Worm (Caenorhabditis elegans) whole organism, L4 larva: ENCODE measurements around the gene F28C1.1.

Experiments
- F10B5.3 ChIP-seq: sonication (generic microtip); optimal IDR thresholded peaks from 2 replicates; lab custom pipeline; 2016; ENCODE audit warnings: mild to moderate bottlenecking, missing genetic modification characterization, missing compliant biosample characterization
- F44E2.7 ChIP-seq: fragments of 200-800 bp; sonication (Bioruptor generic); IDR thresholded peaks from 2 replicates; pipeline ENCODE4 v2.1.2; 2022; ENCODE audit warnings: missing genetic modification characterization, missing compliant biosample characterization
- R02D3.7 ChIP-seq: fragments of 150-350 bp; sonication (generic microtip); optimal IDR thresholded peaks from 3 replicates; lab custom pipeline; 2014; ENCODE audit warnings: missing biosample characterization, missing genetic modification characterization
- T26A8.4 ChIP-seq: fragments of 200-800 bp; sonication (Bioruptor generic); IDR thresholded peaks from 2 replicates; pipeline ENCODE4 v1.3.6; 2022; ENCODE audit warnings: missing genetic modification characterization, missing compliant biosample characterization
- Y48G9A.11 ChIP-seq: fragments of 200-800 bp; sonication (Bioruptor generic); IDR thresholded peaks from 2 replicates; pipeline ENCODE4 v1.3.6; 2022; ENCODE audit warnings: missing genetic modification reagents, missing genetic modification characterization, missing compliant biosample characterization
- aha-1 ChIP-seq: fragments of 150-350 bp; peaks from one replicate; lab custom pipeline; 2014; ENCODE audit warnings: missing biosample characterization, missing genetic modification characterization
- arid-1 ChIP-seq: fragments of 200-800 bp; sonication (Bioruptor generic); conservative IDR thresholded peaks from 2 replicates; pipeline ENCODE4 v1.3.6; 2022; ENCODE audit warnings: missing genetic modification reagents, missing genetic modification characterization, missing compliant biosample characterization
- attf-4 ChIP-seq: sonication (generic microtip); optimal IDR thresholded peaks from 3 replicates; lab custom pipeline; 2017; ENCODE audit warnings: missing biosample characterization, missing genetic modification characterization
- ceh-28 ChIP-seq: fragments of 150-350 bp; optimal IDR thresholded peaks from 2 replicates; lab custom pipeline; 2014; ENCODE audit warnings: missing biosample characterization, missing genetic modification reagents, missing genetic modification characterization
- ceh-32 ChIP-seq: sonication (generic microtip); optimal IDR thresholded peaks from 2 replicates; lab custom pipeline; 2016; ENCODE audit warnings: mild to moderate bottlenecking, missing genetic modification characterization, missing compliant biosample characterization; ENCODE audit not compliant: poor library complexity
- ceh-62 ChIP-seq: sonication (generic microtip); optimal IDR thresholded peaks from 2 replicates; lab custom pipeline; 2017; ENCODE audit warnings: missing biosample characterization, missing genetic modification characterization
- ceh-82 ChIP-seq: sonication (generic microtip); optimal IDR thresholded peaks from 2 replicates; lab custom pipeline; 2017; ENCODE audit warnings: missing biosample characterization, missing genetic modification characterization
- cey-2 ChIP-seq: sonication (generic microtip); optimal IDR thresholded peaks from 3 replicates; lab custom pipeline; 2017; ENCODE audit warnings: missing genetic modification characterization, mild to moderate bottlenecking, missing compliant biosample characterization, antibody characterized with exemption, borderline replicate concordance; ENCODE audit not compliant: insufficient read depth
- ctbp-1 ChIP-seq: fragments of 200-800 bp; sonication (Bioruptor generic); IDR thresholded peaks from 2 replicates; pipeline ENCODE4 v1.3.6; 2022; ENCODE audit warnings: missing genetic modification reagents, missing genetic modification characterization, missing compliant biosample characterization
- daf-16 ChIP-seq, 3 experiments: sonication (generic microtip); optimal IDR thresholded peaks; 2 replicates each; lab custom pipeline; 2016 to 2017; ENCODE audit warnings: missing genetic modification characterization in 3 of 3, missing genetic modification reagents in 3 of 3, mild to moderate bottlenecking in 2 of 3, missing compliant biosample characterization in 2 of 3, missing biosample characterization in 1 of 3, moderate library complexity in 1 of 3
- daf-19 ChIP-seq: fragments of 200-800 bp; sonication (Bioruptor generic); conservative IDR thresholded peaks from 2 replicates; pipeline ENCODE4 v1.3.6; 2022; ENCODE audit warnings: missing genetic modification characterization, missing compliant biosample characterization
- daf-8 ChIP-seq: fragments of 200-800 bp; sonication (Bioruptor generic); IDR thresholded peaks from 2 replicates; pipeline ENCODE4 v1.3.6; 2022; ENCODE audit warnings: missing genetic modification characterization, missing compliant biosample characterization
- dmd-8 ChIP-seq: fragments of 200-800 bp; sonication (Bioruptor generic); IDR thresholded peaks from 2 replicates; pipeline ENCODE4 v1.3.6; 2022; ENCODE audit warnings: missing genetic modification characterization, missing compliant biosample characterization
- dpl-1 ChIP-seq: fragments of 150-350 bp; optimal IDR thresholded peaks from 2 replicates; lab custom pipeline; 2014; ENCODE audit warnings: missing biosample characterization, missing genetic modification reagents, missing genetic modification characterization
- duxl-1 ChIP-seq: sonication (generic microtip); optimal IDR thresholded peaks from 2 replicates; lab custom pipeline; 2016; ENCODE audit warnings: mild to moderate bottlenecking, missing genetic modification characterization, moderate library complexity, missing compliant biosample characterization; ENCODE audit not compliant: poor library complexity
- fkh-10 ChIP-seq: fragments of 150-350 bp; optimal IDR thresholded peaks from 2 replicates; lab custom pipeline; 2014; ENCODE audit warnings: missing biosample characterization, missing genetic modification reagents, missing genetic modification characterization
- fos-1 ChIP-seq: fragments of 150-350 bp; optimal IDR thresholded peaks from 2 replicates; lab custom pipeline; 2014; ENCODE audit warnings: missing biosample characterization, missing genetic modification characterization
- hif-1 ChIP-seq, 2 experiments: sonication (generic microtip); optimal IDR thresholded peaks; 2 replicates each; lab custom pipeline; 2016 to 2017; ENCODE audit warnings: missing compliant biosample characterization in 2 of 2, missing genetic modification characterization in 2 of 2, missing genetic modification reagents in 2 of 2, missing genotype in 2 of 2, mild to moderate bottlenecking in 1 of 2
- lim-7 ChIP-seq: fragments of 200-800 bp; sonication (Bioruptor generic); IDR thresholded peaks from 2 replicates; pipeline ENCODE4 v1.3.6; 2022; ENCODE audit warnings: missing genetic modification characterization, missing compliant biosample characterization
- lin-1 ChIP-seq: fragments of 200-800 bp; sonication (Bioruptor generic); IDR thresholded peaks from 2 replicates; pipeline ENCODE4 v1.3.6; 2022; ENCODE audit warnings: missing genetic modification reagents, missing genetic modification characterization, missing compliant biosample characterization
- lin-13 ChIP-seq: fragments of 150-350 bp; optimal IDR thresholded peaks from 2 replicates; lab custom pipeline; 2014; ENCODE audit warnings: missing biosample characterization, missing genetic modification reagents, missing genetic modification characterization
- lin-15B ChIP-seq: fragments of 150-350 bp; sonication (generic microtip); optimal IDR thresholded peaks from 3 replicates; lab custom pipeline; 2014; ENCODE audit warnings: missing biosample characterization, missing genetic modification characterization
- lin-39 ChIP-seq: fragments of 150-350 bp; optimal IDR thresholded peaks from 2 replicates; lab custom pipeline; 2014; ENCODE audit warnings: missing biosample characterization, missing genetic modification reagents, missing genetic modification characterization
- lsy-2 ChIP-seq, 2 experiments: fragments of 150-350 bp in 1 of 2; sonication (generic microtip) in 1 of 2; optimal IDR thresholded peaks; 2 replicates each; lab custom pipeline; 2014 to 2017; ENCODE audit warnings: missing biosample characterization in 2 of 2, missing genetic modification characterization in 2 of 2
- madf-5 ChIP-seq, 2 experiments: fragments of 200-800 bp; sonication (Bioruptor generic); IDR thresholded peaks; 2 replicates each; pipeline ENCODE4 v1.3.6; 2022; ENCODE audit warnings: missing compliant biosample characterization in 2 of 2, missing genetic modification characterization in 2 of 2
- madf-9 ChIP-seq: fragments of 200-800 bp; sonication (Bioruptor generic); conservative IDR thresholded peaks from 2 replicates; pipeline ENCODE4 v1.3.6; 2022; ENCODE audit warnings: missing genetic modification reagents, missing genetic modification characterization, missing compliant biosample characterization
- mep-1 ChIP-seq: fragments of 150-350 bp; sonication (generic microtip); optimal IDR thresholded peaks from 3 replicates; lab custom pipeline; 2014; ENCODE audit warnings: missing biosample characterization, missing genetic modification characterization
- nhr-10 ChIP-seq: fragments of 150-350 bp; optimal IDR thresholded peaks from 2 replicates; lab custom pipeline; 2014; ENCODE audit warnings: missing biosample characterization, missing genetic modification characterization
- nhr-11 ChIP-seq: fragments of 150-350 bp; optimal IDR thresholded peaks from 2 replicates; lab custom pipeline; 2014; ENCODE audit warnings: missing biosample characterization, missing genetic modification characterization
- nhr-41 ChIP-seq: fragments of 200-800 bp; sonication (Bioruptor generic); IDR thresholded peaks from 2 replicates; pipeline ENCODE4 v1.3.6; 2022; ENCODE audit warnings: missing genetic modification reagents, missing genetic modification characterization, missing compliant biosample characterization
- nhr-48 ChIP-seq: sonication (generic microtip); optimal IDR thresholded peaks from 2 replicates; lab custom pipeline; 2016; ENCODE audit warnings: mild to moderate bottlenecking, missing genetic modification characterization, missing compliant biosample characterization
- rbr-2 ChIP-seq: sonication (generic microtip); optimal IDR thresholded peaks from 2 replicates; lab custom pipeline; 2016; ENCODE audit warnings: missing genotype, missing genetic modification characterization, missing compliant biosample characterization
- sdz-12 ChIP-seq: fragments of 200-800 bp; sonication (Bioruptor generic); optimal IDR thresholded peaks from 2 replicates; lab custom pipeline; 2018; ENCODE audit warnings: mild to moderate bottlenecking, missing genetic modification characterization, missing compliant biosample characterization
- set-16 ChIP-seq: fragments of 200-800 bp; sonication (Bioruptor generic); IDR thresholded peaks from 2 replicates; pipeline ENCODE4 v1.3.6; 2022; ENCODE audit warnings: missing genetic modification reagents, missing genetic modification characterization, missing compliant biosample characterization
- snpc-1.2 ChIP-seq: fragments of 200-800 bp; sonication (Bioruptor generic); IDR thresholded peaks from 2 replicates; pipeline ENCODE4 v1.3.6; 2022; ENCODE audit warnings: missing genetic modification reagents, missing genetic modification characterization, missing compliant biosample characterization
- snpc-4 ChIP-seq: fragments of 150-350 bp; optimal IDR thresholded peaks from 2 replicates; lab custom pipeline; 2014; ENCODE audit warnings: missing biosample characterization, missing genetic modification characterization
- spr-3 ChIP-seq: fragments of 200-800 bp; sonication (Bioruptor generic); optimal IDR thresholded peaks from 2 replicates; lab custom pipeline; 2018; ENCODE audit warnings: mild to moderate bottlenecking, missing genetic modification characterization, missing compliant biosample characterization
- tag-97 ChIP-seq: fragments of 200-800 bp; sonication (Bioruptor generic); IDR thresholded peaks from 2 replicates; pipeline ENCODE4 v1.3.6; 2022; ENCODE audit warnings: missing genetic modification characterization, missing compliant biosample characterization
- tra-1 ChIP-seq: fragments of 200-800 bp; sonication (Bioruptor generic); IDR thresholded peaks from 2 replicates; pipeline ENCODE4 v1.3.6; 2022; ENCODE audit warnings: missing genetic modification reagents, missing genetic modification characterization, missing compliant biosample characterization
- unc-39 ChIP-seq: sonication (generic microtip); optimal IDR thresholded peaks from 2 replicates; lab custom pipeline; 2017; ENCODE audit warnings: missing biosample characterization, missing genetic modification characterization
- unc-62 ChIP-seq, 3 experiments: fragments of 150-350 bp in 1 of 3; sonication (generic microtip); optimal IDR thresholded peaks in 2 of 3; peaks in 1 of 3; 1 replicate in 1 of 3; 2 replicates in 2 of 3; lab custom pipeline; 2014 to 2017; ENCODE audit warnings: missing biosample characterization in 3 of 3, missing genetic modification characterization in 3 of 3, missing genetic modification reagents in 3 of 3, missing genotype in 1 of 3
- zag-1 ChIP-seq: fragments of 150-350 bp; optimal IDR thresholded peaks from 2 replicates; lab custom pipeline; 2014; ENCODE audit warnings: missing biosample characterization, missing genetic modification characterization
- zfp-2 ChIP-seq: sonication (generic microtip); optimal IDR thresholded peaks from 2 replicates; lab custom pipeline; 2016; ENCODE audit warnings: mild to moderate bottlenecking, missing genetic modification characterization, missing compliant biosample characterization
- zfp-3 ChIP-seq: fragments of 200-800 bp; sonication (Bioruptor generic); conservative IDR thresholded peaks from 2 replicates; pipeline ENCODE4 v1.3.6; 2022; ENCODE audit warnings: missing genetic modification reagents, missing genetic modification characterization, missing compliant biosample characterization
- ztf-7 ChIP-seq: fragments of 150-350 bp; optimal IDR thresholded peaks from 2 replicates; lab custom pipeline; 2014; ENCODE audit warnings: missing biosample characterization, missing genetic modification characterization

The F28C1.1 gene

DNA sequence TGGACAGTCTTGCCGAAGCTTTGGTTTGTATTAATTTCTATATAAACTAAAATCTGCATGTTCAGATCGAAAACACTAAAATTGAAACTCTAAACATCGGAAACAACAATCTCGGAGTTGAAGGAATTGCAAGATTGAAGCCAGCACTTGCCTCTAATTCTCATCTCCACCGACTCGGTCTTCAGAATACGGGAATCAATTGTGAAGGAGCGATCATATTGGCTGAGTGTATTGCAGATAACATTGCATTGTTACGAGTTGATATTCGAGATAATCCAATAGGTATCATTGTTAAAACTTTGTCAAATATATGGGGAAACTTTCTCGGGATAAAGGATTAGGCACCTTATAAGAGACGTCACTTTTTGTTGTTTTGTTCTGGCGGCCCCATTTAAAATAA lies 19.7 kb downstream of the F28C1.1 start:
- TF ChIP-seq cey-2 (tag; lab: Kevin White, UChicago) = no peak
- TF ChIP-seq unc-62 (GFP tag; optimal IDR thresholded peaks at IDR 0.05 in 1 of 2; lab: Kevin White, UChicago) = peak in 1 of 2 experiments; percentile 96
- no peak for TF ChIP-seq unc-62 (tag; optimal IDR thresholded peaks at IDR 0.05; lab: Kevin White, UChicago)
- TF ChIP-seq, all 104 proteins: peak for 1

DNA sequence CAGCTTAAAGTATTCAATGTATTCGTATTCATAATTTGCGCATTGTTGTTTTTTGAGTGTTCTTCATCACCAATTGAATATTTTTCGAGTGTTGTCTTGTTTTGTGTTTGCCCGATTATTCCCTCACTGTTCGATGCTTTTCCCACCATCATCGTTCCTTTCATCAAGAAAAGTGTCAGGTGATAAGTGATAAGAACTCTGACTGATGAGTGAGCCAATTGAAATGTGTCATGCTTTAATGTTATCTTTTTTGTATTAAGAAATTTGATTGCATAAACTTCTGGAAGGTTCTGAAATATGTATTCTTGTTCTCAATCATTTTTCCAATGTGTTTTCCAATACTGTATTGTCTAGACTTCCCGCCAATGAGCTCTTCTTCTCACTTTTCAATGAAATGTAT lies 24.8 kb downstream of the F28C1.1 start:
- TF ChIP-seq zag-1 (tag; lab: Kevin White, UChicago) = no peak
- no peak for TF ChIP-seq nhr-11 (tag; lab: Kevin White, UChicago)
- no peak for TF ChIP-seq zfp-3 (GFP tag; lab: Robert Waterston, UW)
- TF ChIP-seq set-16 (GFP tag; lab: Robert Waterston, UW) = no peak
- no peak for TF ChIP-seq ceh-62 (tag; lab: Kevin White, UChicago)
- TF ChIP-seq fkh-10 (GFP tag; lab: Kevin White, UChicago) = no peak
- no peak for TF ChIP-seq lim-7 (GFP tag; lab: Robert Waterston, UW)
- TF ChIP-seq unc-39 (tag; lab: Kevin White, UChicago) = no peak
- TF ChIP-seq nhr-10 = no peak
- no peak for TF ChIP-seq ztf-7 (tag; lab: Kevin White, UChicago)
- TF ChIP-seq arid-1 (GFP tag; lab: Robert Waterston, UW) = no peak
- TF ChIP-seq dpl-1 (GFP tag; lab: Kevin White, UChicago) = no peak
- TF ChIP-seq lsy-2 (tag; optimal IDR thresholded peaks at IDR 0.05; lab: Kevin White, UChicago) = no peak
- no peak for TF ChIP-seq madf-9 (GFP tag; lab: Robert Waterston, UW)
- no peak for TF ChIP-seq ceh-32
- no peak for TF ChIP-seq lin-15B (tag; lab: Kevin White, UChicago)
- no peak for TF ChIP-seq snpc-4 (tag; lab: Kevin White, UChicago)
- no peak for TF ChIP-seq daf-19 (GFP tag; lab: Robert Waterston, UW)
- TF ChIP-seq tra-1 (GFP tag; lab: Robert Waterston, UW) = no peak
- no peak for TF ChIP-seq spr-3
- no peak for TF ChIP-seq Y48G9A.11 (GFP tag; lab: Robert Waterston, UW)
- TF ChIP-seq F44E2.7 = no peak
- no peak for TF ChIP-seq hif-1 (tag; optimal IDR thresholded peaks at IDR 0.05; lab: Kevin White, UChicago)
- TF ChIP-seq mep-1 (tag; lab: Kevin White, UChicago) = peak; percentile 46
- no peak for TF ChIP-seq tag-97
- peak; percentile 90 for TF ChIP-seq aha-1 (tag; lab: Kevin White, UChicago)
- TF ChIP-seq nhr-48 = no peak
- TF ChIP-seq ctbp-1 (GFP tag; lab: Robert Waterston, UW) = no peak
- TF ChIP-seq daf-16 (GFP tag; optimal IDR thresholded peaks at IDR 0.05; lab: Kevin White, UChicago) = no peak
- TF ChIP-seq daf-16 (tag; optimal IDR thresholded peaks at IDR 0.05; lab: Kevin White, UChicago) = peak; percentile 88
- TF ChIP-seq sdz-12 (GFP tag; lab: Kevin White, UChicago) = no peak
- no peak for TF ChIP-seq nhr-41 (GFP tag; lab: Robert Waterston, UW)
- no peak for TF ChIP-seq zfp-2 (tag; lab: Kevin White, UChicago)
- no peak for TF ChIP-seq R02D3.7 (tag; lab: Kevin White, UChicago)
- no peak for TF ChIP-seq F10B5.3 (tag; lab: Kevin White, UChicago)
- TF ChIP-seq rbr-2 (tag; lab: Kevin White, UChicago) = no peak
- no peak for TF ChIP-seq lin-1 (GFP tag; lab: Robert Waterston, UW)
- no peak for TF ChIP-seq snpc-1.2
- no peak for TF ChIP-seq duxl-1
- no peak for TF ChIP-seq attf-4 (tag; lab: Kevin White, UChicago)
- no peak for TF ChIP-seq ceh-82 (tag; lab: Kevin White, UChicago)
- TF ChIP-seq daf-8 (GFP tag; lab: Robert Waterston, UW) = no peak
- no peak for TF ChIP-seq lin-13
- TF ChIP-seq dmd-8 (GFP tag; lab: Robert Waterston, UW) = no peak
- no peak for TF ChIP-seq ceh-28 (tag; lab: Kevin White, UChicago)
- no peak for TF ChIP-seq lin-39 (tag; lab: Kevin White, UChicago)
- no peak for TF ChIP-seq fos-1 (tag; lab: Kevin White, UChicago)
- no peak for TF ChIP-seq T26A8.4 (GFP tag; lab: Robert Waterston, UW)
- no peak for TF ChIP-seq madf-5 (GFP tag; IDR thresholded peaks at IDR 0.05; lab: Robert Waterston, UW)
